Fruit fly (Drosophila melanogaster) whole organism, wandering third instar larva: ENCODE data around the gene CG42759.

Experiments used
- Hr78 ChIP-seq: fragments of >200 bp; optimal IDR thresholded peaks from 2 replicates; lab custom pipeline; 2017; ENCODE audit warnings: missing biosample characterization, missing genetic modification characterization
- Jra ChIP-seq: sonication (Bioruptor generic); optimal IDR thresholded peaks from 2 replicates; lab custom pipeline; 2016; ENCODE audit warnings: missing biosample characterization, missing genetic modification characterization

DNA sequence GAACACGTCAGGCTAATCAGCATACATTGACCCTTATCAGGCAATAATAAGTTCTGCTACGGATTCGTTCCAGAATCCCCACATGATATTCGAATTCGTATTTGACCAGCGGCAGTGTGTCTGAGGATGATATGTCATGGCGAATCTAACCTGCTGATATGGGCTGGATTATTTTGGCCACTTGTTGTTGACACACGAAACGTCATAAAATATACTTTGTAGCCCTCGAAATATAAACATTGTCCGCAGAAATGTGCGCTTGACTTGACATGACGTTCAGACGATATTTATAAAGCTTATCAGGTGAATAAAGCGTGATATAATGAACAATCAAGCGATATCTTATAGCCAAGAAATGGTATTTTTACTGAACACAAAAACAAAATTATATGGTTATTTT is 23.5 kb downstream of the CG42759 start:
- TF ChIP-seq Hr78 (GFP tag; lab: Kevin White, UChicago) (no peak), Jra (GFP tag; lab: Kevin White, UChicago) (no peak)
